Fruit fly (Drosophila melanogaster): ENCODE results near the gene Rhau.

Rhau gene

DNA sequence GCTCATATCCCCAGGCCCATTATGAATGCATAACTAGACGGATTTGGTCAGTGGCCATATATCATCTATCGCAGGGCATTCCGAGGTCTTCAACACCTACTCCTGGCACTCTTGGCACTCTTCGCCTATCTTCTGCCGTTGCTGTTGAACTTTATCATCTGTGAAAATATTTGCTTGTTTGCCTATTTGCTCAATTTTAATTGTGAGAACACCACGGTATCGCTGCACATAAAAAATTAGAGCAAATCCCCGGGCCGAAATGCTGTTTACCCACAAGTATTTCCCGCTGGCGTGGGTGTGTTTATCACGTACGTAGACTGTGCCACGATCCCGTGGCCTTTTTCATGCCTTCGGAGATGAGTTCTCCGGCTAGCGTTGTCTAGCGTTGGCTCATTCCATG lies 23.0 kb upstream of the Rhau start (continued):
- TF ChIP-seq ac (GFP tag; optimal IDR thresholded peaks at IDR 0.05) (peak; percentile 82), CG17612 (GFP tag; IDR thresholded peaks at IDR 0.05) (0 out of 2 replicates have a peak, but pooled peaks have one; percentile 11), usp (GFP tag; optimal IDR thresholded peaks at IDR 0.05) (no peak), Hr3 (GFP tag; optimal IDR thresholded peaks at IDR 0.05) (no peak), CG10431 (GFP tag; optimal IDR thresholded peaks at IDR 0.05) (peak; percentile 26), scrt (GFP tag; optimal IDR thresholded peaks at IDR 0.05) (peak; percentile 76), CG1024 (GFP tag; IDR thresholded peaks at IDR 0.05) (peak; percentile 52; the same call in 1 of the 2 replicates), dan (GFP tag; IDR thresholded peaks at IDR 0.05) (no peak), CG11696 (GFP tag; IDR thresholded peaks at IDR 0.05) (0 out of 2 replicates have a peak, but pooled peaks have one; percentile 22), CG12659 (GFP tag; optimal IDR thresholded peaks at IDR 0.05) (peak; percentile 52), bsh (GFP tag; optimal IDR thresholded peaks at IDR 0.05) (peak in 1 of 2 experiments; percentile 66), bab2 (GFP tag; optimal IDR thresholded peaks at IDR 0.05) (peak; percentile 59), ATbp (GFP tag; optimal IDR thresholded peaks at IDR 0.05) (peak; percentile 87), amos (GFP tag; IDR thresholded peaks at IDR 0.05; ENCODE audit: partially characterized antibody) (no peak), CG8388 (GFP tag; optimal IDR thresholded peaks at IDR 0.05) (peak; percentile 19), hkb (optimal IDR thresholded peaks at IDR 0.05) (no peak), hkb (GFP tag; IDR thresholded peaks at IDR 0.05) (peak; percentile 67), CG17385 (GFP tag; optimal IDR thresholded peaks at IDR 0.05) (peak; percentile 50), CG2712 (tag; optimal IDR thresholded peaks at IDR 0.05) (peak; percentile 57), Ets97D (GFP tag; optimal IDR thresholded peaks at IDR 0.05) (no peak), eyg (GFP tag; optimal IDR thresholded peaks at IDR 0.05) (peak; percentile 48), MBD-R2 (GFP tag; IDR thresholded peaks at IDR 0.05) (peak; percentile 20; the same call in 1 of the 2 replicates), Dbx (GFP tag; IDR thresholded peaks at IDR 0.05) (peak; percentile 11; the same call in 1 of the 3 replicates), dysf (GFP tag; IDR thresholded peaks at IDR 0.05) (0 out of 3 replicates have a peak, but pooled peaks have one; percentile 36), ranshi (GFP tag; IDR thresholded peaks at IDR 0.05) (peak; percentile 53; the same call in 1 of the 2 replicates), Atf-2 (GFP tag; optimal IDR thresholded peaks at IDR 0.05) (peak; percentile 39), Kr (GFP tag; optimal IDR thresholded peaks at IDR 0.05) (peak; percentile 85), CG6791 (GFP tag; IDR thresholded peaks at IDR 0.05; ENCODE audit: partially characterized antibody) (no peak), Rfx (GFP tag; IDR thresholded peaks at IDR 0.05) (peak; percentile 42; the same call in 1 of the 2 replicates), BtbVII (GFP tag; optimal IDR thresholded peaks at IDR 0.05) (peak; percentile 70), CG10366 (GFP tag; IDR thresholded peaks at IDR 0.05) (peak; percentile 34; the same call in 1 of the 2 replicates), CG14014 (GFP tag; IDR thresholded peaks at IDR 0.05) (peak; percentile 62; the same call in 1 of the 2 replicates), CG30431 (GFP tag; optimal IDR thresholded peaks at IDR 0.05) (peak; percentile 40), dmrt11E (tag; optimal IDR thresholded peaks at IDR 0.05) (peak; percentile 66), odd (GFP tag; optimal IDR thresholded peaks at IDR 0.05) (peak; percentile 72), crol (GFP tag; IDR thresholded peaks at IDR 0.05) (no peak), HLH3B (GFP tag; IDR thresholded peaks at IDR 0.05) (peak; percentile 44; the same call in 1 of the 2 replicates), CG11456 (GFP tag; IDR thresholded peaks at IDR 0.05) (no peak), pros (GFP tag; optimal IDR thresholded peaks at IDR 0.05) (no peak), en (GFP tag; optimal IDR thresholded peaks at IDR 0.05) (peak; percentile 1), pb (GFP tag; optimal IDR thresholded peaks at IDR 0.05) (peak; percentile 24), lilli (GFP tag; optimal IDR thresholded peaks at IDR 0.05) (peak; percentile 26), onecut (GFP tag; IDR thresholded peaks at IDR 0.05) (peak; percentile 72), PHDP (tag; optimal IDR thresholded peaks at IDR 0.05) (peak; percentile 54), nerfin-1 (tag; optimal IDR thresholded peaks at IDR 0.05) (peak; percentile 51), seq (GFP tag; IDR thresholded peaks at IDR 0.05) (0 out of 2 replicates have a peak, but pooled peaks have one; percentile 33), insv (GFP tag; optimal IDR thresholded peaks at IDR 0.05) (peak in 1 of 2 experiments; percentile 21), ttk (GFP tag; IDR thresholded peaks at IDR 0.05) (0 out of 2 replicates have a peak, but pooled peaks have one; percentile 17), Sox102F (GFP tag; optimal IDR thresholded peaks at IDR 0.05) (peak; percentile 62), CG6654 (GFP tag; optimal IDR thresholded peaks at IDR 0.05) (peak; percentile 54), btn (GFP tag; optimal IDR thresholded peaks at IDR 0.05) (peak; percentile 71)

Measured in whole organism, embryonic.